Worm (Caenorhabditis elegans) whole organism, young adult: Measurements from ENCODE around the gene fbxa-208.
A peak's percentile ranks its signal among the peaks of the same experiment; 100 is the strongest.

ENCODE experiments used
- F37B4.10 ChIP-seq: fragments of 200-800 bp; sonication (Bioruptor generic); IDR thresholded peaks from 2 replicates; pipeline ENCODE4 v1.3.6; 2022; ENCODE audit warnings: missing genetic modification characterization, missing compliant biosample characterization
- F57C9.4 ChIP-seq: sonication (generic microtip); optimal IDR thresholded peaks from 2 replicates; lab custom pipeline; 2017; ENCODE audit warnings: mild to moderate bottlenecking, missing genetic modification characterization, missing compliant biosample characterization
- Y79H2A.3 ChIP-seq: fragments of 200-800 bp; sonication (Bioruptor generic); conservative IDR thresholded peaks from 2 replicates; pipeline ENCODE4 v1.3.6; 2022; ENCODE audit warnings: missing genetic modification reagents, missing genetic modification characterization, missing compliant biosample characterization
- hlh-12 ChIP-seq: sonication (generic microtip); optimal IDR thresholded peaks from 2 replicates; lab custom pipeline; 2016; ENCODE audit warnings: missing genetic modification characterization, missing compliant biosample characterization
- lin-26 ChIP-seq: fragments of 200-800 bp; sonication (Bioruptor generic); IDR thresholded peaks from 2 replicates; pipeline ENCODE4 v1.3.6; 2022; ENCODE audit warnings: missing genetic modification reagents, missing genetic modification characterization, missing compliant biosample characterization
- lin-35 ChIP-seq, 3 experiments: fragments of 150-350 bp in 2 of 3; sonication (generic microtip) in 1 of 3; optimal IDR thresholded peaks; 2 replicates each; lab custom pipeline; 2014 to 2018; ENCODE audit warnings: missing biosample characterization in 3 of 3, missing genetic modification characterization in 3 of 3, missing genetic modification reagents in 3 of 3
- pha-4 ChIP-seq: fragments of 150-350 bp; sonication (generic microtip); optimal IDR thresholded peaks from 2 replicates; lab custom pipeline; 2014; ENCODE audit warnings: missing biosample characterization, missing genetic modification reagents, missing genetic modification characterization
- sea-2 ChIP-seq: fragments of 200-800 bp; sonication (Bioruptor generic); IDR thresholded peaks from 2 replicates; pipeline ENCODE4 v1.3.6; 2022; ENCODE audit warnings: missing genetic modification characterization, missing compliant biosample characterization
- snpc-4 ChIP-seq, 5 experiments: fragments of 150-350 bp in 1 of 5; sonication (generic microtip) in 4 of 5; optimal IDR thresholded peaks; 2 replicates each; lab custom pipeline; 2014 to 2018; ENCODE audit warnings: missing genetic modification characterization in 5 of 5, missing biosample characterization in 3 of 5, antibody characterized with exemption in 2 of 5, mild to moderate bottlenecking in 2 of 5, missing compliant biosample characterization in 2 of 5, missing genotype in 2 of 5, moderate library complexity in 2 of 5, missing genetic modification reagents in 1 of 5

DNA sequence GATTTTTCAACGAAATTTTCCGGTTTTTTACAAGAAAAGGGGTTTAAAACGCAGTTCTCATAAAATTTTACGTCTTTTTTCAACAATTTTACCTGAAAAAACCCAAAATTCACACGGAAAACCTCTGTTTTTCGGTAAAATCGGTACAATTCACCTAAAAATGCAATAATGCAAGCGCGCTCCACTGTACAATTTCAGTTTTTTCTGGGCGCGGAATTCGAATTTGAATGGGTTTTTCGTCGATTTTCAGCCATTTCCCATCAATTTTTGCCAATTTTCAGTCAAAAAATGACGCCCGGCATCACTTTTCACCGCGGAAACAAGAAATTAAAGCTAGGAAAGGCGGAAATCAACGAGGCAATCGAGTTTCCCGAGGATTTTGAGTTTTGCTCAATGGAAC, 48.8 kb upstream of the fbxa-208 start, which contains the start of gene orc-3:
- TF ChIP-seq pha-4 (tag; lab: Kevin White, UChicago) (no peak), F57C9.4 (tag; lab: Kevin White, UChicago) (no peak), lin-26 (GFP tag; lab: Robert Waterston, UW) (no peak), F37B4.10 (GFP tag; lab: Robert Waterston, UW) (no peak), sea-2 (GFP tag; lab: Robert Waterston, UW) (no peak), lin-35 (GFP tag; optimal IDR thresholded peaks at IDR 0.05; lab: Kevin White, UChicago) (peak in 1 of 3 experiments; percentile 69), Y79H2A.3 (GFP tag; lab: Robert Waterston, UW) (no peak), hlh-12 (no peak), snpc-4 (GFP tag; optimal IDR thresholded peaks at IDR 0.05; lab: Kevin White, UChicago) (no peak), snpc-4 (tag; optimal IDR thresholded peaks at IDR 0.05; lab: Kevin White, UChicago) (no peak)
